Worm (Caenorhabditis elegans) whole organism, L1 larva: ENCODE measurements around the gene C39B10.5.

ENCODE experiments used
- ces-1 ChIP-seq: fragments of 150-350 bp; optimal IDR thresholded peaks from 2 replicates; lab custom pipeline; 2014; ENCODE audit warnings: missing biosample characterization, missing genetic modification reagents, missing genetic modification characterization
- dsc-1 ChIP-seq: sonication (generic microtip); optimal IDR thresholded peaks from 2 replicates; lab custom pipeline; 2016; ENCODE audit warnings: mild to moderate bottlenecking, missing genetic modification characterization, missing compliant biosample characterization
- lin-15B ChIP-seq: fragments of 150-350 bp; sonication (generic microtip); optimal IDR thresholded peaks from 3 replicates; lab custom pipeline; 2014; ENCODE audit warnings: missing biosample characterization, missing genetic modification characterization
- nhr-12 ChIP-seq: sonication (generic microtip); optimal IDR thresholded peaks from 2 replicates; lab custom pipeline; 2017; ENCODE audit warnings: missing biosample characterization, missing genetic modification characterization
- nhr-28 ChIP-seq: fragments of 150-350 bp; optimal IDR thresholded peaks from 2 replicates; lab custom pipeline; 2014; ENCODE audit warnings: missing biosample characterization, missing genetic modification characterization
- nhr-77 ChIP-seq: fragments of 150-350 bp; optimal IDR thresholded peaks from 2 replicates; lab custom pipeline; 2014; ENCODE audit warnings: missing biosample characterization, missing genetic modification characterization
- skn-1 ChIP-seq: fragments of 150-350 bp; optimal IDR thresholded peaks from 2 replicates; lab custom pipeline; 2014; ENCODE audit warnings: missing biosample characterization, missing genetic modification characterization
- sptf-1 ChIP-seq: fragments of 150-350 bp; optimal IDR thresholded peaks from 2 replicates; lab custom pipeline; 2014; ENCODE audit warnings: missing biosample characterization, missing genetic modification characterization
- unc-130 ChIP-seq: fragments of 150-350 bp; optimal IDR thresholded peaks from 2 replicates; lab custom pipeline; 2017; ENCODE audit warnings: missing biosample characterization, missing genetic modification characterization, inconsistent platforms
- unc-62 ChIP-seq: fragments of 150-350 bp; optimal IDR thresholded peaks from 2 replicates; lab custom pipeline; 2014; ENCODE audit warnings: missing biosample characterization, missing genetic modification reagents, missing genetic modification characterization

ce11 chrX:10480563-10481290 is 33.6 kb downstream of the C39B10.5 start, which contains the start of gene elt-2:
- TF ChIP-seq nhr-28 (no peak), sptf-1 (no peak), nhr-12 (tag; lab: Kevin White, UChicago) (no peak), dsc-1 (tag; lab: Kevin White, UChicago) (no peak), unc-130 (tag; lab: Kevin White, UChicago) (no peak), nhr-77 (tag; lab: Kevin White, UChicago) (no peak), skn-1 (tag; lab: Kevin White, UChicago) (no peak), ces-1 (GFP tag; lab: Kevin White, UChicago) (no peak), unc-62 (no peak), lin-15B (tag; lab: Kevin White, UChicago) (no peak)
